Fruit fly (Drosophila melanogaster): ENCODE measurements around the gene CG10555.

- TF ChIP-seq psq (optimal IDR thresholded peaks at IDR 0.05) = no peak
- no peak for TF ChIP-seq Dll (optimal IDR thresholded peaks at IDR 0.05)
- TF ChIP-seq usp (GFP tag; optimal IDR thresholded peaks at IDR 0.05) = no peak
- no peak for TF ChIP-seq CG8478 (optimal IDR thresholded peaks at IDR 0.05)
- no peak for TF ChIP-seq pan (optimal IDR thresholded peaks at IDR 0.05)
- no peak for TF ChIP-seq EcR (GFP tag; optimal IDR thresholded peaks at IDR 0.05)
Observed at dm6 chrX:8367069-8367468, 31.7 kb upstream of the CG10555 start, which contains the start of gene nAChRalpha3.

Measured in whole organism.